Worm (Caenorhabditis elegans): Measurements from ENCODE around the gene gpx-6.

DNA sequence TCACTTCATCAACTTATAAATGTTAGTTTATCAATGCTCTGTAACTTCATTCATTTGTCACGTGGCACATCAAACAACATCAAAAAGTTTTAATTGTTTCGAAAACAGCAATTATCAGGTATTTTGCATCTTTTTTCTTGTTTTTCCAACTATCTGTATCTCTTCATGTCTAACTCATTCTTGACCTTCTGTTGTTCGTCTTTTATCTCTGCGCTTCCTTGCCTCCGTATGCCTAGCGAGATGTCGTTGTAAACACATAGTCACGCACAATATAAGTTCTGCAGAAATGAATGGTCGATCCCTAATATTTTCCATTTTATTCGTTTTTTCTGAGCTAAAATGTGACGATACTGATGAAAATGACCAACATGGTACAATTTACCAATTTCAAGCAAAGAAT lies at the start of gene gpx-6:
- TF ChIP-seq ama-1 (optimal IDR thresholded peaks at IDR 0.05) (no peak), lin-13 (GFP tag; optimal IDR thresholded peaks at IDR 0.05) (no peak), F13H6.1 (tag; optimal IDR thresholded peaks at IDR 0.05) (no peak), sem-4 (tag; optimal IDR thresholded peaks at IDR 0.05) (no peak), R02D3.7 (tag; optimal IDR thresholded peaks at IDR 0.05) (no peak), peb-1 (tag; optimal IDR thresholded peaks at IDR 0.05) (no peak), elt-1 (tag; optimal IDR thresholded peaks at IDR 0.05) (no peak), lin-11 (tag; optimal IDR thresholded peaks at IDR 0.05) (no peak), nhr-25 (tag; optimal IDR thresholded peaks at IDR 0.05) (no peak)
